Worm (Caenorhabditis elegans) whole organism, L4 larva: ENCODE data around the gene clec-79.

ENCODE experiments used
- F26F4.8 ChIP-seq: fragments of 200-800 bp; sonication (Bioruptor generic); conservative IDR thresholded peaks from 2 replicates; pipeline ENCODE4 v1.3.6; 2022; ENCODE audit warnings: missing genetic modification characterization, missing compliant biosample characterization
- Y105C5A.15 ChIP-seq: fragments of 200-800 bp; sonication (Bioruptor generic); IDR thresholded peaks from 2 replicates; pipeline ENCODE4 v1.3.6; 2022; ENCODE audit warnings: missing genetic modification characterization, missing compliant biosample characterization
- Y48G9A.11 ChIP-seq: fragments of 200-800 bp; sonication (Bioruptor generic); IDR thresholded peaks from 2 replicates; pipeline ENCODE4 v1.3.6; 2022; ENCODE audit warnings: missing genetic modification reagents, missing genetic modification characterization, missing compliant biosample characterization
- Y75B8A.6 ChIP-seq: fragments of 200-800 bp; sonication (Bioruptor generic); IDR thresholded peaks from 2 replicates; pipeline ENCODE4 v1.3.6; 2022; ENCODE audit warnings: missing genetic modification reagents, missing genetic modification characterization, missing compliant biosample characterization
- aha-1 ChIP-seq: fragments of 150-350 bp; peaks from one replicate; lab custom pipeline; 2014; ENCODE audit warnings: missing biosample characterization, missing genetic modification characterization
- ceh-28 ChIP-seq: fragments of 150-350 bp; optimal IDR thresholded peaks from 2 replicates; lab custom pipeline; 2014; ENCODE audit warnings: missing biosample characterization, missing genetic modification reagents, missing genetic modification characterization
- ceh-32 ChIP-seq: sonication (generic microtip); optimal IDR thresholded peaks from 2 replicates; lab custom pipeline; 2016; ENCODE audit warnings: mild to moderate bottlenecking, missing genetic modification characterization, missing compliant biosample characterization; ENCODE audit not compliant: poor library complexity
- ceh-44 ChIP-seq: fragments of 200-800 bp; sonication (Bioruptor generic); IDR thresholded peaks from 2 replicates; pipeline ENCODE4 v1.3.6; 2022; ENCODE audit warnings: missing genetic modification reagents, missing genetic modification characterization, missing compliant biosample characterization
- daf-16 ChIP-seq, 3 experiments: sonication (generic microtip); optimal IDR thresholded peaks; 2 replicates each; lab custom pipeline; 2016 to 2017; ENCODE audit warnings: missing genetic modification characterization in 3 of 3, missing genetic modification reagents in 3 of 3, mild to moderate bottlenecking in 2 of 3, missing compliant biosample characterization in 2 of 3, missing biosample characterization in 1 of 3, moderate library complexity in 1 of 3
- daf-8 ChIP-seq: fragments of 200-800 bp; sonication (Bioruptor generic); IDR thresholded peaks from 2 replicates; pipeline ENCODE4 v1.3.6; 2022; ENCODE audit warnings: missing genetic modification characterization, missing compliant biosample characterization
- dmd-6 ChIP-seq: fragments of 200-800 bp; sonication (Bioruptor generic); IDR thresholded peaks from 2 replicates; pipeline ENCODE4 v1.3.6; 2022; ENCODE audit warnings: missing genetic modification reagents, missing genetic modification characterization, missing compliant biosample characterization
- egl-43 ChIP-seq: fragments of 200-800 bp; sonication (Bioruptor generic); IDR thresholded peaks from 2 replicates; pipeline ENCODE4 v1.3.6; 2022; ENCODE audit warnings: missing genetic modification reagents, missing genetic modification characterization, missing compliant biosample characterization
- fkh-10 ChIP-seq: fragments of 150-350 bp; optimal IDR thresholded peaks from 2 replicates; lab custom pipeline; 2014; ENCODE audit warnings: missing biosample characterization, missing genetic modification reagents, missing genetic modification characterization
- hlh-11 ChIP-seq: fragments of 200-800 bp; sonication (Bioruptor generic); optimal IDR thresholded peaks from 2 replicates; lab custom pipeline; 2018; ENCODE audit warnings: mild to moderate bottlenecking, missing genetic modification characterization, missing compliant biosample characterization
- hlh-30 ChIP-seq: sonication (generic microtip); optimal IDR thresholded peaks from 2 replicates; lab custom pipeline; 2017; ENCODE audit warnings: antibody characterized with exemption, mild to moderate bottlenecking, missing genetic modification characterization, missing compliant biosample characterization; ENCODE audit not compliant: insufficient read depth
- jun-1 ChIP-seq: fragments of 150-350 bp; optimal IDR thresholded peaks from 2 replicates; lab custom pipeline; 2014; ENCODE audit warnings: missing biosample characterization, missing genetic modification reagents, missing genetic modification characterization
- lim-7 ChIP-seq: fragments of 200-800 bp; sonication (Bioruptor generic); IDR thresholded peaks from 2 replicates; pipeline ENCODE4 v1.3.6; 2022; ENCODE audit warnings: missing genetic modification characterization, missing compliant biosample characterization
- lin-15B ChIP-seq: fragments of 150-350 bp; sonication (generic microtip); optimal IDR thresholded peaks from 3 replicates; lab custom pipeline; 2014; ENCODE audit warnings: missing biosample characterization, missing genetic modification characterization
- lin-29 ChIP-seq: fragments of 200-800 bp; sonication (Bioruptor generic); IDR thresholded peaks from 2 replicates; pipeline ENCODE4 v1.3.6; 2022; ENCODE audit warnings: missing genetic modification reagents, missing genetic modification characterization, missing compliant biosample characterization
- lir-3 ChIP-seq: sonication (generic microtip); optimal IDR thresholded peaks from 2 replicates; lab custom pipeline; 2016; ENCODE audit warnings: mild to moderate bottlenecking, missing genetic modification characterization, missing compliant biosample characterization
- madf-9 ChIP-seq: fragments of 200-800 bp; sonication (Bioruptor generic); conservative IDR thresholded peaks from 2 replicates; pipeline ENCODE4 v1.3.6; 2022; ENCODE audit warnings: missing genetic modification reagents, missing genetic modification characterization, missing compliant biosample characterization
- mdt-29 ChIP-seq: fragments of 200-800 bp; sonication (Bioruptor generic); IDR thresholded peaks from 2 replicates; pipeline ENCODE4 v1.3.6; 2022; ENCODE audit warnings: missing genetic modification reagents, missing genetic modification characterization, missing compliant biosample characterization
- mxl-3 ChIP-seq: fragments of 200-800 bp; sonication (Bioruptor generic); optimal IDR thresholded peaks from 2 replicates; lab custom pipeline; 2018; ENCODE audit warnings: mild to moderate bottlenecking, missing genetic modification characterization, missing compliant biosample characterization
- nhr-102 ChIP-seq: sonication (generic microtip); optimal IDR thresholded peaks from 2 replicates; lab custom pipeline; 2016; ENCODE audit warnings: mild to moderate bottlenecking, missing genetic modification characterization, moderate library complexity, missing compliant biosample characterization
- nhr-111 ChIP-seq: fragments of 200-800 bp; sonication (Bioruptor generic); optimal IDR thresholded peaks from 2 replicates; lab custom pipeline; 2018; ENCODE audit warnings: mild to moderate bottlenecking, missing genetic modification characterization, missing compliant biosample characterization
- nhr-28 ChIP-seq: fragments of 150-350 bp; optimal IDR thresholded peaks from 2 replicates; lab custom pipeline; 2014; ENCODE audit warnings: missing biosample characterization, missing genetic modification characterization
- nhr-42 ChIP-seq: fragments of 200-800 bp; sonication (Bioruptor generic); IDR thresholded peaks from 2 replicates; pipeline ENCODE4 v1.3.6; 2022; ENCODE audit warnings: missing genetic modification characterization, missing compliant biosample characterization
- nhr-77 ChIP-seq: fragments of 150-350 bp; optimal IDR thresholded peaks from 2 replicates; lab custom pipeline; 2014; ENCODE audit warnings: missing biosample characterization, missing genetic modification characterization
- pqm-1 ChIP-seq: sonication (generic microtip); optimal IDR thresholded peaks from 2 replicates; lab custom pipeline; 2017; ENCODE audit warnings: missing biosample characterization, missing genetic modification characterization
- tag-97 ChIP-seq: fragments of 200-800 bp; sonication (Bioruptor generic); IDR thresholded peaks from 2 replicates; pipeline ENCODE4 v1.3.6; 2022; ENCODE audit warnings: missing genetic modification characterization, missing compliant biosample characterization
- tra-1 ChIP-seq: fragments of 200-800 bp; sonication (Bioruptor generic); IDR thresholded peaks from 2 replicates; pipeline ENCODE4 v1.3.6; 2022; ENCODE audit warnings: missing genetic modification reagents, missing genetic modification characterization, missing compliant biosample characterization
- unc-130 ChIP-seq: sonication (generic microtip); optimal IDR thresholded peaks from 2 replicates; lab custom pipeline; 2016; ENCODE audit warnings: missing genetic modification reagents, missing genetic modification characterization, missing compliant biosample characterization
- unc-39 ChIP-seq: sonication (generic microtip); optimal IDR thresholded peaks from 2 replicates; lab custom pipeline; 2017; ENCODE audit warnings: missing biosample characterization, missing genetic modification characterization

The clec-79 gene

ce11 chrIV:3963498-3963897 lies 9.7 kb upstream of the clec-79 start:
- TF ChIP-seq dmd-6 (GFP tag; lab: Robert Waterston, UW), result peak; percentile 22; the same call in 1 of the 2 replicates
- peak; percentile 64 for TF ChIP-seq nhr-28 (tag; lab: Kevin White, UChicago)
- no peak for TF ChIP-seq daf-8
- TF ChIP-seq hlh-30 (tag; lab: Kevin White, UChicago), result peak; percentile 9

- TF ChIP-seq Y75B8A.6 (GFP tag; lab: Robert Waterston, UW), result no peak
- peak; percentile 3 for TF ChIP-seq pqm-1 (tag; lab: Kevin White, UChicago)
- TF ChIP-seq dmd-6 (GFP tag; lab: Robert Waterston, UW), result peak; percentile 36; the same call in 1 of the 2 replicates
- no peak for TF ChIP-seq daf-16 (GFP tag; optimal IDR thresholded peaks at IDR 0.05; lab: Kevin White, UChicago)
- TF ChIP-seq daf-16 (tag; optimal IDR thresholded peaks at IDR 0.05; lab: Kevin White, UChicago), result peak; percentile 51
- TF ChIP-seq nhr-77, result peak; percentile 58
- peak; percentile 74 for TF ChIP-seq nhr-28 (tag; lab: Kevin White, UChicago)
- no peak for TF ChIP-seq jun-1 (tag; lab: Kevin White, UChicago)
- TF ChIP-seq, all 104 proteins: peak for 5
Observed at ce11 chrIV:3965013-3965412, 8.1 kb upstream of the clec-79 start, which contains the start of gene clec-76. clec-76 (plus strand) TSS chrIV:3965246.

ce11 chrIV:3977965-3978523 lies 4.9 kb downstream of the clec-79 start, which contains the start of gene srh-220:
srh-220 (minus strand) TSS chrIV:3978015.
- TF ChIP-seq F26F4.8 (GFP tag; lab: Robert Waterston, UW) (0 out of 2 replicates have a peak, but pooled peaks have one; percentile 51), ceh-28 (no peak), dmd-6 (GFP tag; lab: Robert Waterston, UW) (no peak), lim-7 (no peak)

- TF ChIP-seq hlh-30 (tag; lab: Kevin White, UChicago) (no peak), nhr-111 (no peak), F26F4.8 (GFP tag; lab: Robert Waterston, UW) (no peak), unc-130 (GFP tag; lab: Kevin White, UChicago) (no peak), Y75B8A.6 (GFP tag; lab: Robert Waterston, UW) (no peak), Y105C5A.15 (GFP tag; lab: Robert Waterston, UW) (no peak), tag-97 (no peak), ceh-44 (no peak), Y48G9A.11 (no peak), unc-39 (tag; lab: Kevin White, UChicago) (no peak), nhr-102 (tag; lab: Kevin White, UChicago) (no peak), nhr-42 (GFP tag; lab: Robert Waterston, UW) (no peak), tra-1 (no peak), mdt-29 (GFP tag; lab: Robert Waterston, UW) (no peak), ceh-32 (tag; lab: Kevin White, UChicago) (no peak), egl-43 (GFP tag; lab: Robert Waterston, UW) (no peak)
Observed at ce11 chrIV:3979525-3979924, 6.4 kb downstream of the clec-79 start, which contains the start of gene srh-222. srh-222 (plus strand) TSS chrIV:3979825.

ce11 chrIV:3981601-3982000 lies 8.5 kb downstream of the clec-79 start, which contains the start of gene srh-223:
srh-223 (plus strand) TSS chrIV:3981901.
- no peak for TF ChIP-seq lin-29
- no peak for TF ChIP-seq mxl-3 (GFP tag; lab: Kevin White, UChicago)
- peak; percentile 64 for TF ChIP-seq aha-1 (tag; lab: Kevin White, UChicago)
- TF ChIP-seq lir-3, result no peak
- TF ChIP-seq fkh-10 (GFP tag; lab: Kevin White, UChicago), result no peak
- no peak for TF ChIP-seq F26F4.8 (GFP tag; lab: Robert Waterston, UW)
- TF ChIP-seq lin-15B (tag; lab: Kevin White, UChicago), result no peak
- TF ChIP-seq madf-9, result no peak
- TF ChIP-seq hlh-11, result no peak
- TF ChIP-seq, all 104 proteins: peak for 1
